Worm (Caenorhabditis elegans) whole organism, early embryonic: ENCODE results near the gene F22E5.22.

ENCODE experiments used
- B0310.2 ChIP-seq: sonication (generic microtip); optimal IDR thresholded peaks from 2 replicates; lab custom pipeline; 2016; ENCODE audit warnings: mild to moderate bottlenecking, missing genetic modification characterization, missing compliant biosample characterization
- aly-1 ChIP-seq: sonication (generic microtip); optimal IDR thresholded peaks from 2 replicates; lab custom pipeline; 2016; ENCODE audit warnings: missing genetic modification characterization, missing compliant biosample characterization
- ama-1 ChIP-seq: fragments of 150-350 bp; optimal IDR thresholded peaks from 2 replicates; lab custom pipeline; 2014
- ceh-13 ChIP-seq: fragments of 200-800 bp; sonication (Bioruptor generic); optimal IDR thresholded peaks from 2 replicates; lab custom pipeline; 2018; ENCODE audit warnings: mild to moderate bottlenecking, missing genetic modification characterization, missing compliant biosample characterization
- ceh-36 ChIP-seq: sonication (generic microtip); optimal IDR thresholded peaks from 2 replicates; lab custom pipeline; 2016; ENCODE audit warnings: missing genetic modification characterization, inconsistent platforms, missing compliant biosample characterization
- ets-7 ChIP-seq: sonication (generic microtip); optimal IDR thresholded peaks from 2 replicates; lab custom pipeline; 2016; ENCODE audit warnings: missing genotype, missing genetic modification characterization, missing compliant biosample characterization
- flt-1 ChIP-seq: fragments of 200-800 bp; sonication (Bioruptor generic); IDR thresholded peaks from 2 replicates; pipeline ENCODE4 v1.3.6; 2022; ENCODE audit warnings: missing genetic modification characterization, missing compliant biosample characterization
- hmbx-1 ChIP-seq: sonication (generic microtip); optimal IDR thresholded peaks from 2 replicates; lab custom pipeline; 2016; ENCODE audit warnings: mild to moderate bottlenecking, missing genetic modification characterization, missing compliant biosample characterization
- pes-1 ChIP-seq: fragments of 200-800 bp; sonication (Bioruptor generic); IDR thresholded peaks from 2 replicates; pipeline ENCODE4 v1.3.6; 2022; ENCODE audit warnings: missing genetic modification reagents, missing genetic modification characterization, missing compliant biosample characterization
- scrt-1 ChIP-seq: fragments of 200-800 bp; sonication (Bioruptor generic); IDR thresholded peaks from 2 replicates; pipeline ENCODE4 v1.3.6; 2022; ENCODE audit warnings: missing genetic modification characterization, missing compliant biosample characterization
- tbx-11 ChIP-seq: fragments of 200-800 bp; sonication (Bioruptor generic); IDR thresholded peaks from 2 replicates; pipeline ENCODE4 v1.3.6; 2022; ENCODE audit warnings: missing genetic modification characterization, missing compliant biosample characterization
- tbx-37 ChIP-seq: fragments of 200-800 bp; sonication (Bioruptor generic); conservative IDR thresholded peaks from 2 replicates; pipeline ENCODE4 v1.3.6; 2022; ENCODE audit warnings: missing genetic modification reagents, missing genetic modification characterization, missing compliant biosample characterization
- tra-4 ChIP-seq: sonication (generic microtip); optimal IDR thresholded peaks from 2 replicates; lab custom pipeline; 2017; ENCODE audit warnings: missing genetic modification characterization, missing compliant biosample characterization

- TF ChIP-seq ama-1 (lab: Kevin White, UChicago) (no peak), tra-4 (tag; lab: Kevin White, UChicago) (no peak), aly-1 (tag; lab: Kevin White, UChicago) (no peak), B0310.2 (tag; lab: Kevin White, UChicago) (no peak), flt-1 (no peak), pes-1 (GFP tag; lab: Robert Waterston, UW) (no peak), ceh-36 (tag; lab: Kevin White, UChicago) (no peak), ceh-13 (GFP tag; lab: Kevin White, UChicago) (no peak), tbx-37 (GFP tag; lab: Robert Waterston, UW) (no peak), ets-7 (tag; lab: Kevin White, UChicago) (no peak), tbx-11 (GFP tag; lab: Robert Waterston, UW) (no peak), hmbx-1 (tag; lab: Kevin White, UChicago) (no peak), scrt-1 (GFP tag; lab: Robert Waterston, UW) (no peak)
Measured at ce11 chrII:2692476-2692875, 26.8 kb downstream of the F22E5.22 start, which contains the start of gene set-11.
